Fruit fly (Drosophila melanogaster) whole organism, embryonic: Measurements from ENCODE around the gene CG8301.
A peak's percentile ranks its signal among the peaks of the same experiment; 100 is the strongest.

ENCODE experiments used
- ATbp ChIP-seq: fragments of 200-800 bp; sonication (Bioruptor generic); optimal IDR thresholded peaks from 2 replicates; lab custom pipeline; 2017; ENCODE audit warnings: missing biosample characterization, mild to moderate bottlenecking, missing genetic modification characterization, missing genetic modification reagents
- Awh ChIP-seq: fragments of 200-800 bp; sonication (Bioruptor generic); IDR thresholded peaks from 2 replicates; pipeline ENCODE4, ENCODE4 v1.3.6; 2022; ENCODE audit warnings: missing biosample characterization, missing genetic modification characterization
- BEAF-32 ChIP-seq: fragments of 200-800 bp; sonication (Bioruptor generic); optimal IDR thresholded peaks from 3 replicates; lab custom pipeline; 2017; ENCODE audit warnings: missing biosample characterization, missing genetic modification characterization, mild to moderate bottlenecking, moderate library complexity, missing genetic modification reagents
- Bgb ChIP-seq: fragments of 200-800 bp; sonication (Bioruptor generic); IDR thresholded peaks from 2 replicates; pipeline ENCODE4 v1.3.6; 2022; ENCODE audit warnings: missing biosample characterization, missing genetic modification characterization; ENCODE audit not compliant: partially characterized antibody
- CG10979 ChIP-seq: fragments of 200-800 bp; sonication (Bioruptor generic); optimal IDR thresholded peaks from 2 replicates; lab custom pipeline; 2018; ENCODE audit warnings: missing biosample characterization, mild to moderate bottlenecking, missing genetic modification characterization, moderate library complexity
- CG11504 ChIP-seq: fragments of 200-800 bp; sonication (Bioruptor generic); optimal IDR thresholded peaks from 3 replicates; lab custom pipeline; 2019; ENCODE audit warnings: missing biosample characterization, mild to moderate bottlenecking, missing genetic modification characterization, moderate library complexity
- CG11696 ChIP-seq: fragments of 200-800 bp; sonication (Bioruptor generic); IDR thresholded peaks from 2 replicates; pipeline ENCODE4 v1.3.6; 2022; ENCODE audit warnings: missing biosample characterization, missing genetic modification characterization
- CG13775 ChIP-seq: fragments of 200-800 bp; sonication (Bioruptor generic); optimal IDR thresholded peaks from 3 replicates; lab custom pipeline; 2017; ENCODE audit warnings: missing biosample characterization, mild to moderate bottlenecking, missing genetic modification characterization
- CG1647 ChIP-seq: fragments of 200-800 bp; sonication (Bioruptor generic); optimal IDR thresholded peaks from 3 replicates; lab custom pipeline; 2016; ENCODE audit warnings: missing biosample characterization, missing genetic modification characterization
- CG16815 ChIP-seq: fragments of 200-800 bp; sonication (Bioruptor generic); optimal IDR thresholded peaks from 3 replicates; lab custom pipeline; 2017; ENCODE audit warnings: missing biosample characterization, mild to moderate bottlenecking, missing genetic modification characterization
- CG17361 ChIP-seq: fragments of 200-800 bp; sonication (Bioruptor generic); IDR thresholded peaks from 3 replicates; pipeline ENCODE4 v1.3.6; 2022; ENCODE audit warnings: missing biosample characterization, missing genetic modification characterization
- CG18262 ChIP-seq: fragments of 200-800 bp; optimal IDR thresholded peaks from 3 replicates; lab custom pipeline; 2019; ENCODE audit warnings: missing biosample characterization, mild to moderate bottlenecking, missing genetic modification characterization, moderate library complexity
- CG2875 ChIP-seq: fragments of 200-800 bp; sonication (Bioruptor generic); optimal IDR thresholded peaks from 2 replicates; lab custom pipeline; 2017; ENCODE audit warnings: missing biosample characterization, mild to moderate bottlenecking, missing genetic modification characterization, missing genetic modification reagents
- CG32772 ChIP-seq: fragments of 200-800 bp; sonication (Bioruptor generic); IDR thresholded peaks from 2 replicates; pipeline ENCODE4 v1.3.6; 2022; ENCODE audit warnings: missing biosample characterization, missing genetic modification characterization
- CG4707 ChIP-seq: fragments of 200-800 bp; sonication (Bioruptor generic); optimal IDR thresholded peaks from 2 replicates; lab custom pipeline; 2018; ENCODE audit warnings: missing biosample characterization, mild to moderate bottlenecking, missing genetic modification characterization, moderate library complexity
- CG6683 ChIP-seq: fragments of 200-800 bp; sonication (Bioruptor generic); optimal IDR thresholded peaks from 2 replicates; lab custom pipeline; 2017; ENCODE audit warnings: missing biosample characterization, mild to moderate bottlenecking, missing genetic modification characterization, missing genetic modification reagents
- CG6765 ChIP-seq: fragments of 200-800 bp; sonication (Bioruptor generic); optimal IDR thresholded peaks from 3 replicates; lab custom pipeline; 2017; ENCODE audit warnings: missing biosample characterization, mild to moderate bottlenecking, missing genetic modification characterization
- CG8478 ChIP-seq: fragments of >200 bp; optimal IDR thresholded peaks from 2 replicates; lab custom pipeline; 2018
- CG8765 ChIP-seq: fragments of 200-800 bp; sonication (Bioruptor generic); IDR thresholded peaks from 2 replicates; pipeline ENCODE4 v1.3.6; 2022; ENCODE audit warnings: missing biosample characterization, missing genetic modification characterization
- CG9215 ChIP-seq: fragments of 200-800 bp; sonication (Bioruptor generic); IDR thresholded peaks from 2 replicates; pipeline ENCODE4 v1.3.6; 2022; ENCODE audit warnings: missing biosample characterization, missing genetic modification characterization
- Dad ChIP-seq: fragments of 200-800 bp; sonication (Bioruptor generic); optimal IDR thresholded peaks from 3 replicates; lab custom pipeline; 2016; ENCODE audit warnings: missing biosample characterization, missing genetic modification characterization
- Dref ChIP-seq: fragments of 200-800 bp; sonication (Bioruptor generic); IDR thresholded peaks from 2 replicates; pipeline ENCODE4 v1.3.6; 2022; ENCODE audit warnings: missing biosample characterization, missing genetic modification characterization
- GATAe ChIP-seq: fragments of 200-800 bp; sonication (Bioruptor generic); conservative IDR thresholded peaks from 2 replicates; pipeline ENCODE4 v1.3.6; 2022; ENCODE audit warnings: missing biosample characterization, missing genetic modification characterization
- H2.0 ChIP-seq: fragments of 200-800 bp; sonication (Bioruptor generic); IDR thresholded peaks from 2 replicates; pipeline ENCODE4 v1.3.6; 2022; ENCODE audit warnings: missing biosample characterization, missing genetic modification characterization
- HLH3B ChIP-seq: fragments of 200-800 bp; sonication (Bioruptor generic); IDR thresholded peaks from 2 replicates; pipeline ENCODE4 v1.3.6; 2022; ENCODE audit warnings: missing biosample characterization, missing genetic modification characterization
- Hmx ChIP-seq: fragments of 200-800 bp; sonication (Bioruptor generic); optimal IDR thresholded peaks from 2 replicates; lab custom pipeline; 2016; ENCODE audit warnings: missing biosample characterization, missing genetic modification characterization
- Hr3 ChIP-seq: fragments of 200-800 bp; sonication (Bioruptor generic); optimal IDR thresholded peaks from 3 replicates; lab custom pipeline; 2016; ENCODE audit warnings: missing biosample characterization, missing genetic modification characterization
- Lim3 ChIP-seq: fragments of 200-800 bp; sonication (Bioruptor generic); IDR thresholded peaks from 2 replicates; pipeline ENCODE4 v1.3.6; 2022; ENCODE audit warnings: missing biosample characterization, missing genetic modification characterization
- Meics ChIP-seq: fragments of 200-800 bp; sonication (Bioruptor generic); optimal IDR thresholded peaks from 2 replicates; lab custom pipeline; 2017; ENCODE audit warnings: missing biosample characterization, mild to moderate bottlenecking, missing genetic modification characterization
- Pdp1 ChIP-seq, 2 experiments: fragments of 200-800 bp; sonication (Bioruptor generic); optimal IDR thresholded peaks; 3 replicates each; lab custom pipeline; 2016; ENCODE audit warnings: missing biosample characterization in 2 of 2, missing genetic modification characterization in 2 of 2, mild to moderate bottlenecking in 1 of 2, moderate library complexity in 1 of 2
- Sin3A ChIP-seq: fragments of >200 bp; optimal IDR thresholded peaks from 2 replicates; lab custom pipeline; 2018
- aop ChIP-seq: fragments of 200-800 bp; sonication (Bioruptor generic); IDR thresholded peaks from 2 replicates; pipeline ENCODE4 v1.3.6; 2022; ENCODE audit warnings: missing biosample characterization, missing genetic modification characterization
- az2 ChIP-seq: fragments of 200-800 bp; sonication (Bioruptor generic); optimal IDR thresholded peaks from 3 replicates; lab custom pipeline; 2016; ENCODE audit warnings: missing biosample characterization, missing genetic modification characterization
- bbx ChIP-seq: fragments of 200-800 bp; sonication (Bioruptor generic); IDR thresholded peaks from 2 replicates; pipeline ENCODE4 v1.3.6; 2022; ENCODE audit warnings: missing biosample characterization, missing genetic modification characterization; ENCODE audit not compliant: partially characterized antibody
- bcd ChIP-seq: fragments of 200-800 bp; sonication (Bioruptor generic); optimal IDR thresholded peaks from 2 replicates; lab custom pipeline; 2017; ENCODE audit warnings: missing biosample characterization, mild to moderate bottlenecking, missing genetic modification characterization
- bigmax ChIP-seq: fragments of 200-800 bp; sonication (Bioruptor generic); optimal IDR thresholded peaks from 2 replicates; lab custom pipeline; 2018; ENCODE audit warnings: missing biosample characterization, mild to moderate bottlenecking, missing genetic modification characterization
- bowl ChIP-seq: fragments of 200-800 bp; sonication (Bioruptor generic); IDR thresholded peaks from 2 replicates; pipeline ENCODE4 v1.3.6; 2022; ENCODE audit warnings: missing biosample characterization, missing genetic modification characterization
- btn ChIP-seq: fragments of 200-800 bp; sonication (Bioruptor generic); optimal IDR thresholded peaks from 2 replicates; lab custom pipeline; 2016; ENCODE audit warnings: missing biosample characterization, missing genetic modification characterization
- cg ChIP-seq: fragments of 200-800 bp; sonication (Bioruptor generic); optimal IDR thresholded peaks from 3 replicates; lab custom pipeline; 2019; ENCODE audit warnings: missing biosample characterization, mild to moderate bottlenecking, missing genetic modification characterization, moderate library complexity
- cwo ChIP-seq: fragments of 200-800 bp; sonication (Bioruptor generic); optimal IDR thresholded peaks from 3 replicates; lab custom pipeline; 2017; ENCODE audit warnings: missing biosample characterization, missing genetic modification characterization, mild to moderate bottlenecking, moderate library complexity, missing genetic modification reagents
- en ChIP-seq: fragments of 200-800 bp; sonication (Bioruptor generic); optimal IDR thresholded peaks from 2 replicates; lab custom pipeline; 2016; ENCODE audit warnings: missing biosample characterization, missing genetic modification characterization
- fd64A ChIP-seq: fragments of 200-800 bp; sonication (Bioruptor generic); optimal IDR thresholded peaks from 3 replicates; lab custom pipeline; 2018; ENCODE audit warnings: missing biosample characterization, mild to moderate bottlenecking, missing genetic modification characterization
- her ChIP-seq: fragments of 200-800 bp; sonication (Bioruptor generic); optimal IDR thresholded peaks from 2 replicates; lab custom pipeline; 2016; ENCODE audit warnings: missing biosample characterization, missing genetic modification characterization
- jumu ChIP-seq: fragments of 200-800 bp; sonication (Bioruptor generic); optimal IDR thresholded peaks from 3 replicates; lab custom pipeline; 2016; ENCODE audit warnings: missing biosample characterization, missing genetic modification characterization
- kni ChIP-seq: fragments of 200-800 bp; sonication (Bioruptor generic); optimal IDR thresholded peaks from 3 replicates; lab custom pipeline; 2017; ENCODE audit warnings: mild to moderate bottlenecking, missing biosample characterization, missing genetic modification reagents, missing genetic modification characterization
- lola ChIP-seq, 3 experiments: fragments of >200 bp in 2 of 3; fragments of 200-800 bp in 1 of 3; sonication (Bioruptor generic) in 1 of 3; optimal IDR thresholded peaks; 2 replicates each; lab custom pipeline; 2017 to 2019; ENCODE audit warnings: missing biosample characterization in 3 of 3, missing genetic modification characterization in 3 of 3, mild to moderate bottlenecking in 1 of 3, moderate library complexity in 1 of 3
- lov ChIP-seq, 2 experiments: fragments of 200-800 bp in 1 of 2; fragments of >200 bp in 1 of 2; sonication (Bioruptor generic) in 1 of 2; IDR thresholded peaks in 1 of 2; optimal IDR thresholded peaks in 1 of 2; 2 replicates in 1 of 2; 3 replicates in 1 of 2; pipeline versions ENCODE4 v1.3.6 to Lab custom; 2017 to 2022; ENCODE audit warnings: missing biosample characterization in 1 of 2, missing genetic modification characterization in 1 of 2
- otp ChIP-seq: fragments of 200-800 bp; sonication (Bioruptor generic); IDR thresholded peaks from 3 replicates; pipeline ENCODE4, ENCODE4 v1.3.6; 2022; ENCODE audit warnings: missing biosample characterization, missing genetic modification characterization
- sqz ChIP-seq: fragments of 200-800 bp; sonication (Bioruptor generic); optimal IDR thresholded peaks from 3 replicates; lab custom pipeline; 2018; ENCODE audit warnings: missing biosample characterization, mild to moderate bottlenecking, missing genetic modification characterization
- trh ChIP-seq: fragments of 200-800 bp; sonication (Bioruptor generic); optimal IDR thresholded peaks from 2 replicates; lab custom pipeline; 2016; ENCODE audit warnings: missing biosample characterization, missing genetic modification characterization
- tx ChIP-seq: fragments of 200-800 bp; sonication (Bioruptor generic); optimal IDR thresholded peaks from 2 replicates; lab custom pipeline; 2016; ENCODE audit warnings: missing biosample characterization, missing genetic modification characterization

Gene CG8301

dm6 chr3R:9534125-9534496 is 47.0 kb upstream of the CG8301 start (continued):
- TF ChIP-seq cg (GFP tag; lab: Kevin White, UChicago) (peak; percentile 23), cwo (GFP tag; lab: Kevin White, UChicago) (peak; percentile 68), trh (peak; percentile 80), CG11696 (GFP tag; lab: Robert Waterston, UW) (peak; percentile 82), CG1647 (GFP tag; lab: Kevin White, UChicago) (peak; percentile 90), bowl (GFP tag; lab: Robert Waterston, UW) (peak; percentile 79), CG2875 (GFP tag; lab: Kevin White, UChicago) (peak; percentile 93), CG6765 (GFP tag; lab: Kevin White, UChicago) (peak; percentile 55), Dad (GFP tag; lab: Kevin White, UChicago) (peak; percentile 87), bbx (GFP tag; lab: Robert Waterston, UW) (no peak), CG10979 (peak; percentile 96), Pdp1 (GFP tag; optimal IDR thresholded peaks at IDR 0.05; lab: Kevin White, UChicago) (peak; percentile 87 to 91), CG8478 (lab: Kevin White, UChicago) (no peak), Bgb (GFP tag; lab: Robert Waterston, UW) (no peak), H2.0 (GFP tag; lab: Robert Waterston, UW) (peak; percentile 93), CG32772 (peak; percentile 93), sqz (GFP tag; lab: Kevin White, UChicago) (peak; percentile 86), en (peak; percentile 79), Meics (peak; percentile 86), az2 (GFP tag; lab: Kevin White, UChicago) (peak; percentile 96), CG11504 (tag; lab: Kevin White, UChicago) (peak; percentile 96), Lim3 (GFP tag; lab: Robert Waterston, UW) (no peak), HLH3B (GFP tag; lab: Robert Waterston, UW) (peak; percentile 93), GATAe (GFP tag; lab: Robert Waterston, UW) (peak; percentile 33), lola (GFP tag; optimal IDR thresholded peaks at IDR 0.05; lab: Kevin White, UChicago) (peak in 1 of 3 experiments; percentile 89), fd64A (GFP tag; lab: Kevin White, UChicago) (peak; percentile 77), her (peak; percentile 84), CG9215 (no peak), ATbp (GFP tag; lab: Kevin White, UChicago) (peak; percentile 96), bigmax (no peak), CG18262 (tag; lab: Kevin White, UChicago) (peak; percentile 95), otp (GFP tag; lab: Robert Waterston, UW) (peak; percentile 89), CG16815 (peak; percentile 74), Dref (GFP tag; lab: Robert Waterston, UW) (no peak), kni (GFP tag; lab: Kevin White, UChicago) (no peak), CG4707 (GFP tag; lab: Kevin White, UChicago) (peak; percentile 85), Hr3 (GFP tag; lab: Kevin White, UChicago) (peak; percentile 92), aop (peak; percentile 81), CG13775 (GFP tag; lab: Kevin White, UChicago) (peak; percentile 83), Sin3A (no peak), tx (peak; percentile 91), btn (GFP tag; lab: Kevin White, UChicago) (peak; percentile 87), bcd (peak; percentile 82), Awh (peak; percentile 93), CG6683 (peak; percentile 65), Hmx (peak; percentile 79), lov (optimal IDR thresholded peaks at IDR 0.05; lab: Kevin White, UChicago) (no peak), lov (GFP tag; IDR thresholded peaks at IDR 0.05; lab: Robert Waterston, UW) (peak; percentile 89; the same call in 2 of the 3 replicates), CG8765 (peak; percentile 49; the same call in 1 of the 2 replicates), CG17361 (peak; percentile 97), BEAF-32 (no peak), jumu (GFP tag; lab: Kevin White, UChicago) (peak; percentile 81)
